Worm (Caenorhabditis elegans) whole organism, L4/young adult: ENCODE results near the gene rpn-6.1.

Source experiments
- dao-5 ChIP-seq: sonication (generic microtip); optimal IDR thresholded peaks from 2 replicates; lab custom pipeline; 2016; ENCODE audit warnings: missing genotype, missing genetic modification characterization, moderate library complexity, missing compliant biosample characterization
- him-1 ChIP-seq: sonication (generic microtip); optimal IDR thresholded peaks from 2 replicates; lab custom pipeline; 2016; ENCODE audit warnings: missing genotype, missing genetic modification reagents, missing genetic modification characterization, missing compliant biosample characterization

- TF ChIP-seq dao-5 (tag; lab: Kevin White, UChicago): peak; percentile 25
- TF ChIP-seq him-1 (tag; lab: Kevin White, UChicago): no peak
These were observed 8.1 kb upstream of the rpn-6.1 start for ce11 chrIII:6969781-6970342.
